Worm (Caenorhabditis elegans) whole organism, early embryonic: ENCODE measurements around the gene str-145.

Experiments
- B0310.2 ChIP-seq: sonication (generic microtip); optimal IDR thresholded peaks from 2 replicates; lab custom pipeline; 2016; ENCODE audit warnings: mild to moderate bottlenecking, missing genetic modification characterization, missing compliant biosample characterization
- F13C5.2 ChIP-seq: sonication (generic microtip); optimal IDR thresholded peaks from 2 replicates; lab custom pipeline; 2017; ENCODE audit warnings: mild to moderate bottlenecking, missing genetic modification characterization, inconsistent platforms, missing compliant biosample characterization
- aly-1 ChIP-seq: sonication (generic microtip); optimal IDR thresholded peaks from 2 replicates; lab custom pipeline; 2016; ENCODE audit warnings: missing genetic modification characterization, missing compliant biosample characterization
- ama-1 ChIP-seq: fragments of 150-350 bp; optimal IDR thresholded peaks from 2 replicates; lab custom pipeline; 2014
- ceh-13 ChIP-seq: fragments of 200-800 bp; sonication (Bioruptor generic); optimal IDR thresholded peaks from 2 replicates; lab custom pipeline; 2018; ENCODE audit warnings: mild to moderate bottlenecking, missing genetic modification characterization, missing compliant biosample characterization
- ceh-36 ChIP-seq: sonication (generic microtip); optimal IDR thresholded peaks from 2 replicates; lab custom pipeline; 2016; ENCODE audit warnings: missing genetic modification characterization, inconsistent platforms, missing compliant biosample characterization
- ets-7 ChIP-seq: sonication (generic microtip); optimal IDR thresholded peaks from 2 replicates; lab custom pipeline; 2016; ENCODE audit warnings: missing genotype, missing genetic modification characterization, missing compliant biosample characterization
- flt-1 ChIP-seq: fragments of 200-800 bp; sonication (Bioruptor generic); IDR thresholded peaks from 2 replicates; pipeline ENCODE4 v1.3.6; 2022; ENCODE audit warnings: missing genetic modification characterization, missing compliant biosample characterization
- hmbx-1 ChIP-seq: sonication (generic microtip); optimal IDR thresholded peaks from 2 replicates; lab custom pipeline; 2016; ENCODE audit warnings: mild to moderate bottlenecking, missing genetic modification characterization, missing compliant biosample characterization
- hmg-4 ChIP-seq: fragments of 200-800 bp; sonication (Bioruptor generic); optimal IDR thresholded peaks from 2 replicates; lab custom pipeline; 2018; ENCODE audit warnings: mild to moderate bottlenecking, missing genetic modification characterization, missing compliant biosample characterization
- hnd-1 ChIP-seq: sonication (generic microtip); optimal IDR thresholded peaks from 2 replicates; lab custom pipeline; 2016; ENCODE audit warnings: missing genetic modification characterization, missing compliant biosample characterization
- pes-1 ChIP-seq: fragments of 200-800 bp; sonication (Bioruptor generic); IDR thresholded peaks from 2 replicates; pipeline ENCODE4 v1.3.6; 2022; ENCODE audit warnings: missing genetic modification reagents, missing genetic modification characterization, missing compliant biosample characterization
- scrt-1 ChIP-seq: fragments of 200-800 bp; sonication (Bioruptor generic); IDR thresholded peaks from 2 replicates; pipeline ENCODE4 v1.3.6; 2022; ENCODE audit warnings: missing genetic modification characterization, missing compliant biosample characterization
- sea-1 ChIP-seq: fragments of 200-800 bp; sonication (Bioruptor generic); conservative IDR thresholded peaks from 2 replicates; pipeline ENCODE4 v1.3.6; 2022; ENCODE audit warnings: missing genetic modification characterization, missing compliant biosample characterization
- tbx-11 ChIP-seq: fragments of 200-800 bp; sonication (Bioruptor generic); IDR thresholded peaks from 2 replicates; pipeline ENCODE4 v1.3.6; 2022; ENCODE audit warnings: missing genetic modification characterization, missing compliant biosample characterization
- tbx-37 ChIP-seq: fragments of 200-800 bp; sonication (Bioruptor generic); conservative IDR thresholded peaks from 2 replicates; pipeline ENCODE4 v1.3.6; 2022; ENCODE audit warnings: missing genetic modification reagents, missing genetic modification characterization, missing compliant biosample characterization
- tra-4 ChIP-seq: sonication (generic microtip); optimal IDR thresholded peaks from 2 replicates; lab custom pipeline; 2017; ENCODE audit warnings: missing genetic modification characterization, missing compliant biosample characterization

str-145 gene

DNA sequence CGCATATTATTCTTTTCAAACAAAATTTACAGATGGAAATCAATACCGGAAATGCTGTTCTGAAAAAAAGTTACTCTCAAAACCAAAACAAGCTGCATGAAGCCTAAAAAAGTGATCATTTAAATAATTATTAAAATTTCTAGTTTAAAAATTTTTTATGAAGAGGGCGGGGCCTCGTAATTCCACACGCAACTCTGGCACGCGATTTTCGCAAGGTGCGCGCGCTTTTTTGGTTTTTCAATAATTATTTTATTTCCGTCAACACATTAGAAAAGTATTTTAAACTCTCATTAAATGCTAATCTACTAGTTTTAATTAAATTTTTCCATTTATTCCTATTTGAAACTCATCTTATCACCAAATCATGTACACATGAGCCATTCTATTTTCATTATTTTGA lies 31.6 kb upstream of the str-145 start:
- no peak; the same call in 1 of the 2 replicates for TF ChIP-seq pes-1 (GFP tag; lab: Robert Waterston, UW)
- no peak for TF ChIP-seq F13C5.2 (tag; lab: Kevin White, UChicago)
- no peak for TF ChIP-seq ama-1 (lab: Kevin White, UChicago)
- TF ChIP-seq tbx-11 (GFP tag; lab: Robert Waterston, UW), result 0 out of 2 replicates have a peak, but pooled peaks have one; percentile 35
- TF ChIP-seq ceh-36, result no peak
- no peak for TF ChIP-seq sea-1

DNA sequence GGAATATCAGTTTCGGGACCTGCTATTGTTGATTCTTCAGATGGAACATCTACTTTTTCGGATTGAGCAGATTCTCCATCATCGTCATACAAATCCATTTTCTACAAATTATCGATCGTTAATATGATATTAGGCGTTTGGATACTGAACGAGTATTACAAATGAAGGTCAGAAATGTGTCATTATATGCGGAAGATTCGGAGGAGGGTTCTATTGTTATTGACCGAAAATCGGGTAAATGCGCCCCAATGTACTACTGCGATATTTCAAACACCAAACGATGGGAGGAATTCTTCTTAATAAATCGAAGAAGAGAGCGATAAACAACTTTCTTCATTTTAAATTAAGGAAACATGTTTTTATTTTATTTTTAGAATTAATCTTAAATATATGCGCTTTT lies 31.1 kb upstream of the str-145 start, which contains the start of gene spr-1:
TSS of gene spr-1 (minus strand) at position 101 of the 400 bp plus-strand sequence.
- TF ChIP-seq ceh-36 (no peak), hmg-4 (GFP tag; lab: Kevin White, UChicago) (no peak), flt-1 (GFP tag; lab: Robert Waterston, UW) (no peak)

DNA sequence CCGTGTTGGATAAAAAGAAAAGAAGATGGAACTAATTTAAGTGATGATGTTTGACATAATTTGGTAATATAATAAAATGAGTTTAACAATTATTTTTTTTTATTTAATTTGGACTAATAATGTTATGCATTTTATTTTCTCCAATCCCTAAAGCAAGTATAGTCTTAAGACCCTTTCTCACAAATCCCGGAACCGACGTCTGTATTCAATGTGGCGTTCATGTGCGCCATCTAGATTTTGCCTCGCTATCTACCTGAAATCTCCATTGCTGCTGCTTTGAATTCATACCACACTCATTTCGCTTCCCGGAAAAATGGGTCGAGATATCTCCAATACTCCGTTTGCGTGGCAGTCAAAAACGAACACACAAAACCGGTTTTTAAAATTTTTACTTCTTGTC lies 25.2 kb upstream of the str-145 start, which contains the start of gene D1014.5:
TSS of gene D1014.5 (plus strand) at position 301 of the 400 bp plus-strand sequence.
- TF ChIP-seq hmg-4 (GFP tag; lab: Kevin White, UChicago), result no peak

DNA sequence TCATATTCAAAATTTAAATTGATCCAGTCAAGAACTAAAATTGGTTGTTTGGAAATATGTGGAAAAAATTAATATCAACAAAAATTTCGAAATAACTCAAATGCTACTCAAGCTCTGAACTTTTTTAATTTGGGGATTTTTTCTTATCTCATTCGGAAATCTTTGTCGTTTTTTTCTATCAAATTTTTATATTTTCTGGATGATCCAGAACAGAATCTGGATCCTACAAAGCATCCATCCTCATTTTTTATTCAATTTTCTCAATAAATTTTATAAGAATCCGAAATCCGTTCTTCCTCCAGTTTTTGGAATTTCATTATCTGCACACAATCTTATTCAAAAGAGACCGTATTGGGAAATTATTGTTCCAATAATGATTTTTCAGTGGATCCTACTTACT lies 22.7 kb upstream of the str-145 start, which contains the start of gene D1014.6:
TSS of gene D1014.6 (plus strand) at position 301 of the 400 bp plus-strand sequence.
- no peak for TF ChIP-seq B0310.2
- TF ChIP-seq ceh-13, result no peak
- TF ChIP-seq scrt-1 (GFP tag; lab: Robert Waterston, UW), result no peak
- TF ChIP-seq F13C5.2 (tag; lab: Kevin White, UChicago), result no peak
- TF ChIP-seq hmg-4 (GFP tag; lab: Kevin White, UChicago), result no peak
- TF ChIP-seq tra-4, result no peak
- no peak for TF ChIP-seq flt-1 (GFP tag; lab: Robert Waterston, UW)
- no peak for TF ChIP-seq ama-1 (lab: Kevin White, UChicago)
- TF ChIP-seq tbx-37 (GFP tag; lab: Robert Waterston, UW), result no peak
- no peak for TF ChIP-seq aly-1 (tag; lab: Kevin White, UChicago)
- no peak for TF ChIP-seq ceh-36
- no peak for TF ChIP-seq pes-1 (GFP tag; lab: Robert Waterston, UW)
- TF ChIP-seq sea-1, result no peak
- TF ChIP-seq hmbx-1 (tag; lab: Kevin White, UChicago), result no peak
- no peak for TF ChIP-seq tbx-11 (GFP tag; lab: Robert Waterston, UW)
- TF ChIP-seq ets-7 (tag; lab: Kevin White, UChicago), result no peak
- TF ChIP-seq hnd-1, result no peak

DNA sequence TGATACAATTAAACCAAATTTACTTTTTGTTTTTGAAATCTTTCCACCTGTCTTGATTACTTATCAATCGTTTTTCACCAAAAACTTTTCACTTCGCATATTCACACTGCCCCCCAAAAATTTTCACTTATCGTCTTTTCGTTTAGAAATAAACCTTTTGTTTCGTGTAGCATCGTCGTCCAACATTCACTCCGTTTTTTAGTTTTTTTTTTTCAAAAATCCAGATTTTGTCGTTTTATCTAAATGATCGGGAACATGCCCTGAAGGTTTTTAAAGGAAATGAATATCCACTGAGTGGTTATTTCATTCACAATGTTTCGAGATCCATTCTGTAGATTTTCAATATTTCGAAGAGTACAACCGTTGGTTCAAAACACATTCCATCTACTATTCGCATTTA lies 19.8 kb upstream of the str-145 start, which contains the start of gene D1014.7:
TSS of gene D1014.7 (plus strand) at position 301 of the 400 bp plus-strand sequence.
- TF ChIP-seq tbx-37 (GFP tag; lab: Robert Waterston, UW), result no peak
- no peak for TF ChIP-seq tra-4
- no peak for TF ChIP-seq pes-1 (GFP tag; lab: Robert Waterston, UW)
- no peak for TF ChIP-seq sea-1
- no peak for TF ChIP-seq ceh-36
- no peak for TF ChIP-seq ama-1 (lab: Kevin White, UChicago)
- no peak for TF ChIP-seq ceh-13
- TF ChIP-seq ets-7 (tag; lab: Kevin White, UChicago), result no peak
- TF ChIP-seq B0310.2, result no peak
- TF ChIP-seq flt-1 (GFP tag; lab: Robert Waterston, UW), result no peak
- no peak for TF ChIP-seq hmbx-1 (tag; lab: Kevin White, UChicago)
- TF ChIP-seq F13C5.2 (tag; lab: Kevin White, UChicago), result no peak
- no peak for TF ChIP-seq scrt-1 (GFP tag; lab: Robert Waterston, UW)
- TF ChIP-seq hmg-4 (GFP tag; lab: Kevin White, UChicago), result no peak

DNA sequence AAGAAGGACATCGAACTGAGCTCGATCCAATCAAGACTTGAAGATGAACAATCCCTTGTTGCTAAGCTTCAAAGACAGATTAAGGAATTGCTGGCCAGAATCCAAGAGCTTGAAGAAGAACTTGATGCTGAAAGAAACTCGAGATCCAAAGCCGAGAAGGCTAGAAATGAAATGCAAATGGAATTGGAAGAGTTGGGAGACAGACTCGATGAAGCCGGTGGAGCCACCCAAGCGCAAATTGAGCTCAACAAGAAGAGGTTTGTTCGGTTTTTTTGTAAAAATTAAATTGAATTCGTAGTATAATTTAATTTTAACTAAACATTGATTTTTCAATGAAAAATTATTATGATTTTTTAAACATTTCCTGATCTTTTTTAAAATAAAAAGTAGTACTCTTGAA lies 16.4 kb upstream of the str-145 start:
- no peak for TF ChIP-seq flt-1 (GFP tag; lab: Robert Waterston, UW)
- TF ChIP-seq ceh-36, result no peak
- TF ChIP-seq aly-1 (tag; lab: Kevin White, UChicago), result no peak
- no peak for TF ChIP-seq tra-4
- TF ChIP-seq tbx-11 (GFP tag; lab: Robert Waterston, UW), result no peak
- TF ChIP-seq hmg-4 (GFP tag; lab: Kevin White, UChicago), result no peak
- no peak for TF ChIP-seq hmbx-1 (tag; lab: Kevin White, UChicago)
- TF ChIP-seq ets-7 (tag; lab: Kevin White, UChicago), result no peak
- no peak for TF ChIP-seq F13C5.2 (tag; lab: Kevin White, UChicago)
- TF ChIP-seq ama-1 (lab: Kevin White, UChicago), result no peak
- no peak for TF ChIP-seq tbx-37 (GFP tag; lab: Robert Waterston, UW)
- no peak for TF ChIP-seq ceh-13
- TF ChIP-seq pes-1 (GFP tag; lab: Robert Waterston, UW), result no peak
- no peak for TF ChIP-seq hnd-1
- no peak for TF ChIP-seq sea-1
- TF ChIP-seq B0310.2, result no peak
- no peak for TF ChIP-seq scrt-1 (GFP tag; lab: Robert Waterston, UW)

DNA sequence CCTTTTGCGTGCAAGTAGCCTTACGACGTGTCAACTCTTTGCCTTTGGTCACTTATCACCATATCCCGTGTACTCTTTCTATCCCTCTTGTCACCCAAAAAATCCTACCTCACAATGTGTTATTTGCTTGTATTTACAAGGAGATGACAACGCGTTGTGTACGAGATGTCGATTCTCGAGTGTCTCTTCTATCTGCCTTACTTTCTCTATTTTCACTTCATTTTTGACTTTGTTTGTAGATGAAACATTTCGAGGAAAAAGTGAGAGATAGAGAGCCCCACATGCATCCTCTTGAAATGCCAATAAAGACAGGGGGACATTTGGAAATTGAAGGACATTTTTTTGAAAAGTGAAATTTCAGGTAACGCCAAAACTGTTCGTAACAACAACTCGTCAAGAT lies 12.7 kb upstream of the str-145 start:
- no peak for TF ChIP-seq ceh-36
- TF ChIP-seq ets-7 (tag; lab: Kevin White, UChicago), result no peak
- no peak for TF ChIP-seq sea-1
- no peak for TF ChIP-seq tbx-11 (GFP tag; lab: Robert Waterston, UW)
- no peak for TF ChIP-seq tra-4
- no peak for TF ChIP-seq hnd-1
- TF ChIP-seq hmg-4 (GFP tag; lab: Kevin White, UChicago), result no peak
- no peak for TF ChIP-seq ceh-13
- TF ChIP-seq scrt-1 (GFP tag; lab: Robert Waterston, UW), result no peak
- TF ChIP-seq flt-1 (GFP tag; lab: Robert Waterston, UW), result no peak
- TF ChIP-seq pes-1 (GFP tag; lab: Robert Waterston, UW), result no peak
- TF ChIP-seq tbx-37 (GFP tag; lab: Robert Waterston, UW), result no peak
- no peak for TF ChIP-seq B0310.2
- TF ChIP-seq aly-1 (tag; lab: Kevin White, UChicago), result no peak
- TF ChIP-seq ama-1 (lab: Kevin White, UChicago), result no peak
- no peak for TF ChIP-seq hmbx-1 (tag; lab: Kevin White, UChicago)

DNA sequence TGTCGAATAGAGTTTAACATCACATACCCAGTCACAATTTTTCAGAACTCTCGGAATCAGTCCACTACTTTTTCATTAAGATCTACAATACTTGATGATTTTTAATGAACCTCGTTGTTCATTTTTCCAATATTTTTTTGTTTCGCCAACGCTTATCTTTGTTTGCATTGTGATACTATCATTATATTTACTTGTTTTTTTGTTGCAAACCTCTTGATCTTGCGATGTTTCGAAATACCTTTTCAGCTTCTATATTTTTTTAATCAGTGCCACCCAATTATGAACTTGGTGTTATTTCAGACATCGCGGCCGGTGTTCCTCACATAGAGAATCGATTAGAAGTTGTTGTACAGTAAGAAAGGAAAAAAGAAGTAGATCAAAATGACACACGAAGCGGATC lies 10.5 kb upstream of the str-145 start, which contains the start of gene myo-5:
TSS of gene myo-5 (plus strand) at position 301 of the 400 bp plus-strand sequence.
- TF ChIP-seq sea-1 (no peak), hmg-4 (GFP tag; lab: Kevin White, UChicago) (no peak), ceh-36 (no peak), ets-7 (tag; lab: Kevin White, UChicago) (no peak), tbx-11 (GFP tag; lab: Robert Waterston, UW) (no peak), scrt-1 (GFP tag; lab: Robert Waterston, UW) (no peak), tra-4 (no peak), tbx-37 (GFP tag; lab: Robert Waterston, UW) (no peak), pes-1 (GFP tag; lab: Robert Waterston, UW) (no peak), ceh-13 (no peak), B0310.2 (no peak), ama-1 (lab: Kevin White, UChicago) (no peak), hmbx-1 (tag; lab: Kevin White, UChicago) (no peak), hnd-1 (no peak), F13C5.2 (tag; lab: Kevin White, UChicago) (no peak), aly-1 (tag; lab: Kevin White, UChicago) (no peak), flt-1 (GFP tag; lab: Robert Waterston, UW) (no peak)
